Fruit fly (Drosophila melanogaster) whole organism, embryonic: Measurements from ENCODE around the gene CG10343.
A peak's percentile ranks its signal among the peaks of the same experiment; 100 is the strongest.

ENCODE experiments used
- ATbp ChIP-seq: fragments of 200-800 bp; sonication (Bioruptor generic); optimal IDR thresholded peaks from 2 replicates; lab custom pipeline; 2017; ENCODE audit warnings: missing biosample characterization, mild to moderate bottlenecking, missing genetic modification characterization, missing genetic modification reagents
- Adf1 ChIP-seq: fragments of 200-800 bp; sonication (Bioruptor generic); IDR thresholded peaks from 2 replicates; pipeline ENCODE4 v1.3.6; 2022; ENCODE audit warnings: missing biosample characterization, missing genetic modification characterization
- Atf3 ChIP-seq: fragments of 200-800 bp; sonication (Bioruptor generic); optimal IDR thresholded peaks from 3 replicates; lab custom pipeline; 2016; ENCODE audit warnings: missing biosample characterization, missing genetic modification characterization
- BEAF-32 ChIP-seq: fragments of 200-800 bp; sonication (Bioruptor generic); optimal IDR thresholded peaks from 3 replicates; lab custom pipeline; 2017; ENCODE audit warnings: missing biosample characterization, missing genetic modification characterization, mild to moderate bottlenecking, moderate library complexity, missing genetic modification reagents
- CG11093 ChIP-seq: fragments of 200-800 bp; sonication (Bioruptor generic); IDR thresholded peaks from 3 replicates; pipeline ENCODE4 v1.3.6; 2022; ENCODE audit warnings: missing biosample characterization, missing genetic modification characterization
- CG11560 ChIP-seq: fragments of 200-800 bp; sonication (Bioruptor generic); IDR thresholded peaks from 3 replicates; pipeline ENCODE4 v1.3.6; 2022; ENCODE audit warnings: missing biosample characterization, missing genetic modification characterization
- CG13624 ChIP-seq: fragments of 200-800 bp; sonication (Bioruptor generic); optimal IDR thresholded peaks from 2 replicates; lab custom pipeline; 2016; ENCODE audit warnings: missing biosample characterization, missing genetic modification characterization
- CG15269 ChIP-seq: fragments of 200-800 bp; sonication (Bioruptor generic); optimal IDR thresholded peaks from 2 replicates; lab custom pipeline; 2018; ENCODE audit warnings: missing biosample characterization, mild to moderate bottlenecking, missing genetic modification characterization, moderate library complexity
- CG15696 ChIP-seq: fragments of 200-800 bp; sonication (Bioruptor generic); optimal IDR thresholded peaks from 2 replicates; lab custom pipeline; 2019; ENCODE audit warnings: missing biosample characterization, mild to moderate bottlenecking, missing genetic modification characterization, moderate library complexity
- CG17385 ChIP-seq: fragments of 200-800 bp; sonication (Bioruptor generic); optimal IDR thresholded peaks from 3 replicates; lab custom pipeline; 2018; ENCODE audit warnings: missing biosample characterization, mild to moderate bottlenecking, missing genetic modification characterization
- CG34224 ChIP-seq: fragments of 200-800 bp; sonication (Bioruptor generic); IDR thresholded peaks from 3 replicates; pipeline ENCODE4 v1.3.6; 2022; ENCODE audit warnings: missing biosample characterization, missing genetic modification characterization; ENCODE audit not compliant: partially characterized antibody
- CG4282 ChIP-seq: fragments of 200-800 bp; sonication (Bioruptor generic); optimal IDR thresholded peaks from 2 replicates; lab custom pipeline; 2016; ENCODE audit warnings: missing biosample characterization, missing genetic modification characterization
- CG6791 ChIP-seq: fragments of 200-800 bp; sonication (Bioruptor generic); IDR thresholded peaks from 3 replicates; pipeline ENCODE4 v1.3.6; 2022; ENCODE audit warnings: missing biosample characterization, missing genetic modification characterization; ENCODE audit not compliant: partially characterized antibody
- CG7839 ChIP-seq: fragments of 200-800 bp; sonication (Bioruptor generic); optimal IDR thresholded peaks from 3 replicates; lab custom pipeline; 2018; ENCODE audit warnings: missing biosample characterization, mild to moderate bottlenecking, missing genetic modification characterization, moderate library complexity
- CTCF ChIP-seq: fragments of 200-800 bp; sonication (Bioruptor generic); optimal IDR thresholded peaks from 2 replicates; lab custom pipeline; 2017; ENCODE audit warnings: missing biosample characterization, mild to moderate bottlenecking, missing genetic modification characterization, moderate library complexity
- Dek ChIP-seq: fragments of 200-800 bp; sonication (Bioruptor generic); optimal IDR thresholded peaks from 3 replicates; lab custom pipeline; 2019; ENCODE audit warnings: missing biosample characterization, mild to moderate bottlenecking, missing genetic modification characterization, moderate library complexity
- E2f1 ChIP-seq: fragments of 200-800 bp; sonication (Bioruptor generic); IDR thresholded peaks from 2 replicates; pipeline ENCODE4 v1.3.6; 2022; ENCODE audit warnings: missing biosample characterization, missing genetic modification characterization
- Fer1 ChIP-seq: fragments of 200-800 bp; sonication (Bioruptor generic); optimal IDR thresholded peaks from 2 replicates; lab custom pipeline; 2017; ENCODE audit warnings: missing biosample characterization, mild to moderate bottlenecking, missing genetic modification characterization
- Hr78 ChIP-seq, 2 experiments: fragments of 200-800 bp in 1 of 2; fragments of >200 bp in 1 of 2; sonication (Bioruptor generic) in 1 of 2; optimal IDR thresholded peaks; 2 replicates each; lab custom pipeline; 2017 to 2019; ENCODE audit warnings: missing biosample characterization in 2 of 2, missing genetic modification characterization in 2 of 2, mild to moderate bottlenecking in 1 of 2, moderate library complexity in 1 of 2
- Jarid2 ChIP-seq: fragments of 200-800 bp; sonication (Bioruptor generic); optimal IDR thresholded peaks from 3 replicates; lab custom pipeline; 2017; ENCODE audit warnings: mild to moderate bottlenecking, missing biosample characterization, missing genetic modification reagents, missing genetic modification characterization
- Lim3 ChIP-seq: fragments of 200-800 bp; sonication (Bioruptor generic); IDR thresholded peaks from 2 replicates; pipeline ENCODE4 v1.3.6; 2022; ENCODE audit warnings: missing biosample characterization, missing genetic modification characterization
- Max ChIP-seq: fragments of 200-800 bp; sonication (Bioruptor generic); optimal IDR thresholded peaks from 2 replicates; lab custom pipeline; 2016; ENCODE audit warnings: missing biosample characterization, mild to moderate bottlenecking, missing genetic modification characterization
- PHDP ChIP-seq: fragments of 200-800 bp; sonication (Bioruptor generic); optimal IDR thresholded peaks from 3 replicates; lab custom pipeline; 2018; ENCODE audit warnings: missing biosample characterization, mild to moderate bottlenecking, missing genetic modification characterization, moderate library complexity
- Scr ChIP-seq: fragments of 200-800 bp; sonication (Bioruptor generic); IDR thresholded peaks from 2 replicates; pipeline ENCODE4 v1.3.6; 2022; ENCODE audit warnings: missing biosample characterization, missing genetic modification characterization; ENCODE audit not compliant: partially characterized antibody
- Tbp ChIP-seq: fragments of >200 bp; optimal IDR thresholded peaks from 2 replicates; lab custom pipeline; 2018; ENCODE audit warnings: missing biosample characterization, missing genetic modification characterization
- YL-1 ChIP-seq: fragments of 200-800 bp; sonication (Bioruptor generic); optimal IDR thresholded peaks from 3 replicates; lab custom pipeline; 2017; ENCODE audit warnings: missing biosample characterization, mild to moderate bottlenecking, missing genetic modification characterization
- bowl ChIP-seq: fragments of 200-800 bp; sonication (Bioruptor generic); IDR thresholded peaks from 2 replicates; pipeline ENCODE4 v1.3.6; 2022; ENCODE audit warnings: missing biosample characterization, missing genetic modification characterization
- dati ChIP-seq: fragments of 200-800 bp; sonication (Bioruptor generic); IDR thresholded peaks from 2 replicates; pipeline ENCODE4 v1.3.6; 2022; ENCODE audit warnings: missing biosample characterization, missing genetic modification characterization
- dmrt11E ChIP-seq: fragments of 200-800 bp; sonication (Bioruptor generic); optimal IDR thresholded peaks from 3 replicates; lab custom pipeline; 2018; ENCODE audit warnings: missing biosample characterization, mild to moderate bottlenecking, missing genetic modification characterization, moderate library complexity
- fd64A ChIP-seq: fragments of 200-800 bp; sonication (Bioruptor generic); optimal IDR thresholded peaks from 3 replicates; lab custom pipeline; 2018; ENCODE audit warnings: missing biosample characterization, mild to moderate bottlenecking, missing genetic modification characterization
- gcm ChIP-seq: fragments of 200-800 bp; sonication (Bioruptor generic); optimal IDR thresholded peaks from 2 replicates; lab custom pipeline; 2019; ENCODE audit warnings: missing biosample characterization, mild to moderate bottlenecking, missing genetic modification characterization, moderate library complexity
- gem ChIP-seq: fragments of 200-800 bp; sonication (Bioruptor generic); optimal IDR thresholded peaks from 2 replicates; lab custom pipeline; 2019; ENCODE audit warnings: missing biosample characterization, mild to moderate bottlenecking, missing genetic modification characterization, moderate library complexity
- hb ChIP-seq: fragments of 200-800 bp; sonication (Bioruptor generic); IDR thresholded peaks from 3 replicates; pipeline ENCODE4 v1.3.6; 2022; ENCODE audit warnings: missing biosample characterization, missing genetic modification characterization; ENCODE audit not compliant: partially characterized antibody
- kay ChIP-seq: fragments of 200-800 bp; sonication (Bioruptor generic); optimal IDR thresholded peaks from 2 replicates; lab custom pipeline; 2016; ENCODE audit warnings: missing biosample characterization, missing genetic modification characterization
- lbe ChIP-seq: fragments of 200-800 bp; sonication (Bioruptor generic); optimal IDR thresholded peaks from 2 replicates; lab custom pipeline; 2016; ENCODE audit warnings: missing biosample characterization, mild to moderate bottlenecking, missing genetic modification characterization
- lola ChIP-seq, 3 experiments: fragments of >200 bp in 2 of 3; fragments of 200-800 bp in 1 of 3; sonication (Bioruptor generic) in 1 of 3; optimal IDR thresholded peaks; 2 replicates each; lab custom pipeline; 2017 to 2019; ENCODE audit warnings: missing biosample characterization in 3 of 3, missing genetic modification characterization in 3 of 3, mild to moderate bottlenecking in 1 of 3, moderate library complexity in 1 of 3
- mam ChIP-seq: fragments of 200-800 bp; sonication (Bioruptor generic); optimal IDR thresholded peaks from 3 replicates; lab custom pipeline; 2016; ENCODE audit warnings: missing biosample characterization, missing genetic modification characterization
- mirr ChIP-seq: fragments of 200-800 bp; sonication (Bioruptor generic); optimal IDR thresholded peaks from 3 replicates; lab custom pipeline; 2018; ENCODE audit warnings: missing biosample characterization, mild to moderate bottlenecking, missing genetic modification characterization
- nerfin-1 ChIP-seq: fragments of 200-800 bp; sonication (Bioruptor generic); optimal IDR thresholded peaks from 3 replicates; lab custom pipeline; 2019; ENCODE audit warnings: missing biosample characterization, mild to moderate bottlenecking, missing genetic modification characterization, moderate library complexity
- rib ChIP-seq: fragments of 200-800 bp; sonication (Bioruptor generic); IDR thresholded peaks from 2 replicates; pipeline ENCODE4 v1.3.6; 2022; ENCODE audit warnings: missing biosample characterization, missing genetic modification characterization
- ro ChIP-seq: fragments of 200-800 bp; sonication (Bioruptor generic); IDR thresholded peaks from 2 replicates; pipeline ENCODE4 v1.3.6; 2022; ENCODE audit warnings: missing biosample characterization, missing genetic modification characterization
- row ChIP-seq: fragments of 200-800 bp; sonication (Bioruptor generic); IDR thresholded peaks from 3 replicates; pipeline ENCODE4 v1.3.6; 2022; ENCODE audit warnings: missing biosample characterization, missing genetic modification characterization
- salm ChIP-seq: fragments of 200-800 bp; sonication (Bioruptor generic); optimal IDR thresholded peaks from 2 replicates; lab custom pipeline; 2018; ENCODE audit warnings: missing biosample characterization, mild to moderate bottlenecking, missing genetic modification characterization
- sqz ChIP-seq: fragments of 200-800 bp; sonication (Bioruptor generic); optimal IDR thresholded peaks from 3 replicates; lab custom pipeline; 2018; ENCODE audit warnings: missing biosample characterization, mild to moderate bottlenecking, missing genetic modification characterization
- ssp ChIP-seq: fragments of 200-800 bp; sonication (Bioruptor generic); IDR thresholded peaks from 2 replicates; pipeline ENCODE4 v1.3.6; 2022; ENCODE audit warnings: missing biosample characterization, missing genetic modification characterization
- stc ChIP-seq: fragments of 200-800 bp; sonication (Bioruptor generic); IDR thresholded peaks from 2 replicates; pipeline ENCODE4 v1.3.6; 2022; ENCODE audit warnings: missing biosample characterization, missing genetic modification characterization
- tap ChIP-seq: fragments of 200-800 bp; optimal IDR thresholded peaks from 3 replicates; lab custom pipeline; 2019; ENCODE audit warnings: missing biosample characterization, mild to moderate bottlenecking, missing genetic modification characterization, moderate library complexity
- unpg ChIP-seq: fragments of 200-800 bp; sonication (Bioruptor generic); optimal IDR thresholded peaks from 3 replicates; lab custom pipeline; 2018; ENCODE audit warnings: missing biosample characterization, mild to moderate bottlenecking, missing genetic modification characterization, moderate library complexity

The CG10343 gene

dm6 chr2L:18676948-18677820 is 26.1 kb upstream of the CG10343 start, which contains the start of the genes Mst36Fa and CG31751 (continued):
- TF ChIP-seq Adf1 (GFP tag; lab: Robert Waterston, UW) (peak; percentile 40; the same call in 1 of the 2 replicates), CG34224 (GFP tag; lab: Robert Waterston, UW) (peak; percentile 34; the same call in 2 of the 3 replicates), CG13624 (peak; percentile 75), Scr (GFP tag; lab: Robert Waterston, UW) (no peak), E2f1 (GFP tag; lab: Robert Waterston, UW) (0 out of 2 replicates have a peak, but pooled peaks have one; percentile 42), Max (GFP tag; lab: Kevin White, UChicago) (peak; percentile 57), bowl (GFP tag; lab: Robert Waterston, UW) (no peak), dati (GFP tag; lab: Robert Waterston, UW) (no peak), Jarid2 (no peak), PHDP (tag; lab: Kevin White, UChicago) (peak; percentile 77), unpg (peak; percentile 73), Hr78 (GFP tag; optimal IDR thresholded peaks at IDR 0.05; lab: Kevin White, UChicago) (peak in 1 of 2 experiments; percentile 63), Atf3 (GFP tag; lab: Kevin White, UChicago) (peak; percentile 2), ro (GFP tag; lab: Robert Waterston, UW) (no peak), CG11560 (no peak), CG15696 (tag; lab: Kevin White, UChicago) (peak; percentile 7), CG17385 (peak; percentile 99), rib (peak; percentile 67; the same call in 1 of the 2 replicates), YL-1 (GFP tag; lab: Kevin White, UChicago) (peak; percentile 82), gem (tag; lab: Kevin White, UChicago) (peak; percentile 73), ssp (GFP tag; lab: Robert Waterston, UW) (0 out of 2 replicates have a peak, but pooled peaks have one; percentile 29), BEAF-32 (GFP tag; lab: Kevin White, UChicago) (peak; percentile 27), fd64A (GFP tag; lab: Kevin White, UChicago) (peak; percentile 88), gcm (peak; percentile 61), kay (peak; percentile 28), hb (GFP tag; lab: Robert Waterston, UW) (no peak), Lim3 (GFP tag; lab: Robert Waterston, UW) (no peak), CG15269 (tag; lab: Kevin White, UChicago) (peak; percentile 81), tap (peak; percentile 63), Dek (tag; lab: Kevin White, UChicago) (peak; percentile 76), CG6791 (no peak), row (GFP tag; lab: Robert Waterston, UW) (peak; percentile 42; the same call in 1 of the 3 replicates), Tbp (GFP tag; lab: Kevin White, UChicago) (no peak), mirr (GFP tag; lab: Kevin White, UChicago) (peak; percentile 94), mam (GFP tag; lab: Kevin White, UChicago) (peak; percentile 58), lola (GFP tag; optimal IDR thresholded peaks at IDR 0.05; lab: Kevin White, UChicago) (peak in 1 of 3 experiments; percentile 34), CG7839 (peak; percentile 45), CTCF (peak; percentile 36), ATbp (GFP tag; lab: Kevin White, UChicago) (peak; percentile 97), CG11093 (peak; percentile 44; the same call in 1 of the 3 replicates), nerfin-1 (tag; lab: Kevin White, UChicago) (peak; percentile 60), salm (tag; lab: Kevin White, UChicago) (peak; percentile 73), dmrt11E (no peak), Fer1 (GFP tag; lab: Kevin White, UChicago) (peak; percentile 92), sqz (no peak), stc (GFP tag; lab: Robert Waterston, UW) (peak; percentile 70), CG4282 (GFP tag; lab: Kevin White, UChicago) (peak; percentile 71), lbe (GFP tag; lab: Kevin White, UChicago) (no peak)
